Fruit fly (Drosophila melanogaster) whole organism, pupa: ENCODE data around the gene CG11134.

Experiments
- CG10348 ChIP-seq: fragments of 200-800 bp; sonication (Bioruptor generic); IDR thresholded peaks from 2 replicates; pipeline ENCODE4 v1.3.6; 2022; ENCODE audit warnings: missing biosample characterization, missing genetic modification characterization
- CG12605 ChIP-seq: fragments of 200-800 bp; sonication (Bioruptor generic); IDR thresholded peaks from 2 replicates; pipeline ENCODE4 v1.3.6; 2022; ENCODE audit warnings: missing biosample characterization, missing genetic modification characterization
- CG13204 ChIP-seq: fragments of 200-800 bp; sonication (Bioruptor generic); optimal IDR thresholded peaks from 2 replicates; lab custom pipeline; 2018; ENCODE audit warnings: missing biosample characterization, mild to moderate bottlenecking, missing genetic modification characterization, moderate library complexity
- CG14655 ChIP-seq: fragments of 200-800 bp; sonication (Bioruptor generic); optimal IDR thresholded peaks from 3 replicates; lab custom pipeline; 2017; ENCODE audit warnings: mild to moderate bottlenecking, missing biosample characterization, missing genetic modification reagents, missing genetic modification characterization
- CG15710 ChIP-seq: fragments of 200-800 bp; sonication (Bioruptor generic); optimal IDR thresholded peaks from 2 replicates; lab custom pipeline; 2018; ENCODE audit warnings: missing biosample characterization, mild to moderate bottlenecking, missing genetic modification characterization, moderate library complexity
- CG17806 ChIP-seq: fragments of 200-800 bp; sonication (Bioruptor generic); optimal IDR thresholded peaks from 2 replicates; lab custom pipeline; 2018; ENCODE audit warnings: missing biosample characterization, mild to moderate bottlenecking, missing genetic modification characterization, moderate library complexity
- CG32121 ChIP-seq: fragments of 200-800 bp; sonication (Bioruptor generic); IDR thresholded peaks from 2 replicates; pipeline ENCODE4 v1.3.6; 2022; ENCODE audit warnings: missing biosample characterization, missing genetic modification characterization
- CG34367 ChIP-seq: fragments of 200-800 bp; sonication (Bioruptor generic); optimal IDR thresholded peaks from 2 replicates; lab custom pipeline; 2018; ENCODE audit warnings: missing biosample characterization, mild to moderate bottlenecking, missing genetic modification characterization
- CG4496 ChIP-seq: fragments of 200-800 bp; sonication (Bioruptor generic); IDR thresholded peaks from 3 replicates; pipeline ENCODE4 v1.3.6; 2022; ENCODE audit warnings: missing biosample characterization, missing genetic modification characterization
- CG8159 ChIP-seq: fragments of 200-800 bp; sonication (Bioruptor generic); optimal IDR thresholded peaks from 3 replicates; lab custom pipeline; 2018; ENCODE audit warnings: missing biosample characterization, mild to moderate bottlenecking, missing genetic modification characterization, moderate library complexity
- CG8301 ChIP-seq: fragments of 200-800 bp; sonication (Bioruptor generic); optimal IDR thresholded peaks from 2 replicates; lab custom pipeline; 2018; ENCODE audit warnings: missing biosample characterization, mild to moderate bottlenecking, missing genetic modification characterization
- CG9948 ChIP-seq: fragments of 200-800 bp; sonication (Bioruptor generic); optimal IDR thresholded peaks from 2 replicates; lab custom pipeline; 2018; ENCODE audit warnings: missing biosample characterization, mild to moderate bottlenecking, missing genetic modification characterization, moderate library complexity
- D1 ChIP-seq: fragments of 200-800 bp; sonication (Bioruptor generic); optimal IDR thresholded peaks from 2 replicates; lab custom pipeline; 2018; ENCODE audit warnings: missing biosample characterization, mild to moderate bottlenecking, missing genetic modification characterization, moderate library complexity
- EcR ChIP-seq: fragments of 200-800 bp; sonication (Bioruptor generic); optimal IDR thresholded peaks from 3 replicates; lab custom pipeline; 2019; ENCODE audit warnings: missing biosample characterization, missing genetic modification characterization, mild to moderate bottlenecking, moderate library complexity, missing genetic modification reagents
- Ets98B ChIP-seq: fragments of 200-800 bp; sonication (Bioruptor generic); IDR thresholded peaks from 2 replicates; pipeline ENCODE4 v1.3.6; 2022; ENCODE audit warnings: missing biosample characterization, missing genetic modification characterization
- Pif1A ChIP-seq: fragments of 200-800 bp; sonication (Bioruptor generic); optimal IDR thresholded peaks from 3 replicates; lab custom pipeline; 2016; ENCODE audit warnings: missing biosample characterization, missing genetic modification characterization
- Pif1B ChIP-seq: fragments of 200-800 bp; sonication (Bioruptor generic); optimal IDR thresholded peaks from 3 replicates; lab custom pipeline; 2016; ENCODE audit warnings: missing biosample characterization, missing genetic modification characterization
- Snoo ChIP-seq: fragments of 200-800 bp; sonication (Bioruptor generic); optimal IDR thresholded peaks from 3 replicates; lab custom pipeline; 2017; ENCODE audit warnings: missing biosample characterization, mild to moderate bottlenecking, missing genetic modification characterization, inconsistent platforms
- fd96Ca ChIP-seq: fragments of 200-800 bp; sonication (Bioruptor generic); IDR thresholded peaks from 3 replicates; pipeline ENCODE4 v1.3.6; 2022; ENCODE audit warnings: missing biosample characterization, missing genetic modification characterization
- gl ChIP-seq: fragments of 200-800 bp; sonication (Bioruptor generic); optimal IDR thresholded peaks from 2 replicates; lab custom pipeline; 2018; ENCODE audit warnings: missing biosample characterization, mild to moderate bottlenecking, missing genetic modification characterization
- rn ChIP-seq: fragments of 200-800 bp; sonication (Bioruptor generic); IDR thresholded peaks from 2 replicates; pipeline ENCODE4 v1.3.6; 2022; ENCODE audit warnings: missing biosample characterization, missing genetic modification characterization

Gene CG11134

DNA sequence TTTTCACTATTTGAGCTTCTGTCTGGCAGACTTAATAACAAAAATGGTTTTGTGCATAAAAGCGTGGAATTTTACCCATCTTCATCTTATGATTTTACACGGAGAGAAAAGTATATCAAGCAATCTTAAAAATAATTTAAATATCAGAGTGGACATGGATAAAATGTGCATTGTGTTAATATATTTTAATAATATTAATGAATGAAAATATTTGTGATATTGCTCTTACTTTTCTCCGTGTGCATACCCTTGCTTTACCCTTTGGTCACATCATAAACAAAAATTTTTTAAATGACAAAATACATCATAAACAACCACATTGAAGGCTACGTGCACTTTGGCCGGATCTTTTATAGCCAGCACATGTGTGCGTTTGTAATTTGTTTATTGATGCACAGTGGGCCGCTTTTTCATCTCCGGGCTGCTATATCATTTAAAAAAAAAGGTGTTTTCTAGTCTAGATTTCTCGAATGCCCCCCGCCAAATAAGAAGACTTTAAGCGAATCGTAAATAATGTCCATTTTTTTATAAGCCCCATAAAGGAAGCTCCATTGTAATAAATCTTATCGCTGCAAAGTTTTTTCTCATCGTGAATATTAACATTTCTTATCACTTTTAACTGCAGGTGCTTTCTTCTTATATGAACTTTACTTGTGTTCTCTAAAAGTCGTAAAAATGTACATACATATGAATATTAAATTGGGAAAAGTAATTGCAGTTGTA lies 26.8 kb downstream of the CG11134 start:
- TF ChIP-seq Snoo (tag; lab: Kevin White, UChicago) (peak; percentile 20), CG32121 (GFP tag; lab: Robert Waterston, UW) (peak; percentile 38), Pif1A (GFP tag; lab: Kevin White, UChicago) (no peak), CG9948 (peak; percentile 47), CG4496 (GFP tag; lab: Robert Waterston, UW) (peak; percentile 58; the same call in 2 of the 3 replicates), D1 (tag; lab: Kevin White, UChicago) (peak; percentile 39), Pif1B (GFP tag; lab: Kevin White, UChicago) (peak; percentile 4), fd96Ca (GFP tag; lab: Robert Waterston, UW) (peak; percentile 58; the same call in 1 of the 3 replicates), CG8159 (tag; lab: Kevin White, UChicago) (peak; percentile 37), CG12605 (GFP tag; lab: Robert Waterston, UW) (no peak), CG13204 (no peak), CG17806 (tag; lab: Kevin White, UChicago) (peak; percentile 44), CG8301 (tag; lab: Kevin White, UChicago) (peak; percentile 45), CG34367 (peak; percentile 46), CG10348 (GFP tag; lab: Robert Waterston, UW) (no peak), Ets98B (GFP tag; lab: Robert Waterston, UW) (0 out of 2 replicates have a peak, but pooled peaks have one; percentile 48), rn (GFP tag; lab: Robert Waterston, UW) (0 out of 2 replicates have a peak, but pooled peaks have one; percentile 31), gl (tag; lab: Kevin White, UChicago) (no peak), CG14655 (GFP tag; lab: Kevin White, UChicago) (peak; percentile 50), EcR (no peak), CG15710 (tag; lab: Kevin White, UChicago) (peak; percentile 29)
- TF ChIP-seq, all 21 proteins: peak for 15

- no peak for TF ChIP-seq EcR
- TF ChIP-seq Ets98B (GFP tag; lab: Robert Waterston, UW): no peak
- TF ChIP-seq D1 (tag; lab: Kevin White, UChicago): no peak
- TF ChIP-seq CG12605 (GFP tag; lab: Robert Waterston, UW): no peak
- no peak for TF ChIP-seq Pif1B (GFP tag; lab: Kevin White, UChicago)
- TF ChIP-seq CG15710 (tag; lab: Kevin White, UChicago): no peak
- no peak for TF ChIP-seq gl (tag; lab: Kevin White, UChicago)
- TF ChIP-seq CG13204: no peak
These were observed 27.5 kb downstream of the CG11134 start for dm6 chrX:13765217-13765616.

DNA sequence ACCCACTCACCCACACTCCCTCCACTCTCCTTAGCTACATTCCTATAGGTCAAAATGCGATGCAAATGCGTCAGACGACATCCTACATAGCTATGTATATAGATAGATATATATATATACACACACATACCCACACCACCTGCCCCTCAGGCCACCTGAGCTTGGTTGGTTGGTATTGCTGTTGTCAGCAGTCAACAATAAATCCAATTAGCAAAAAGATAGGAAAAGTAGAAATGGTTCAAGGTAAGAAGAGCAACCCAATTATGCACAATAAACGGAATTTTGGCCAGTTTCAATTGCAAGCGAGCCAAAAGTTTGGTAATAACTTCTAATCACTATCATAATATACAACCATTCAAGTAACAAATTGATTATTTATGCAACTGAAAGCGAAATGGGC lies 28.8 kb downstream of the CG11134 start:
- no peak for TF ChIP-seq EcR
- TF ChIP-seq CG13204: no peak
- TF ChIP-seq CG9948: no peak

- TF ChIP-seq fd96Ca (GFP tag; lab: Robert Waterston, UW) (no peak), CG17806 (tag; lab: Kevin White, UChicago) (no peak), CG32121 (GFP tag; lab: Robert Waterston, UW) (no peak), Pif1B (GFP tag; lab: Kevin White, UChicago) (no peak), CG15710 (tag; lab: Kevin White, UChicago) (no peak), Snoo (tag; lab: Kevin White, UChicago) (no peak), CG4496 (GFP tag; lab: Robert Waterston, UW) (no peak), CG9948 (no peak), Ets98B (GFP tag; lab: Robert Waterston, UW) (no peak), CG8301 (tag; lab: Kevin White, UChicago) (no peak), gl (tag; lab: Kevin White, UChicago) (no peak), CG12605 (GFP tag; lab: Robert Waterston, UW) (no peak), CG34367 (no peak), rn (GFP tag; lab: Robert Waterston, UW) (no peak), Pif1A (GFP tag; lab: Kevin White, UChicago) (no peak), CG10348 (GFP tag; lab: Robert Waterston, UW) (no peak)
- TF ChIP-seq, all 21 proteins: peak for 0
These were observed 33.0 kb downstream of the CG11134 start for dm6 chrX:13770768-13771167.

- TF ChIP-seq CG14655 (GFP tag; lab: Kevin White, UChicago) (no peak), Snoo (tag; lab: Kevin White, UChicago) (no peak), CG13204 (no peak), CG32121 (GFP tag; lab: Robert Waterston, UW) (no peak), fd96Ca (GFP tag; lab: Robert Waterston, UW) (no peak), Pif1B (GFP tag; lab: Kevin White, UChicago) (no peak), CG15710 (tag; lab: Kevin White, UChicago) (no peak), Ets98B (GFP tag; lab: Robert Waterston, UW) (no peak), CG8301 (tag; lab: Kevin White, UChicago) (no peak), CG10348 (GFP tag; lab: Robert Waterston, UW) (no peak), gl (tag; lab: Kevin White, UChicago) (no peak), CG12605 (GFP tag; lab: Robert Waterston, UW) (no peak), CG4496 (GFP tag; lab: Robert Waterston, UW) (no peak), EcR (no peak), D1 (tag; lab: Kevin White, UChicago) (no peak)
These were observed 40.8 kb downstream of the CG11134 start for dm6 chrX:13778568-13778967.

dm6 chrX:13779696-13780095 lies 42.0 kb downstream of the CG11134 start:
- TF ChIP-seq gl (tag; lab: Kevin White, UChicago): peak; percentile 4
- peak; percentile 55; the same call in 1 of the 3 replicates for TF ChIP-seq CG4496 (GFP tag; lab: Robert Waterston, UW)
- 0 out of 2 replicates have a peak, but pooled peaks have one; percentile 41 for TF ChIP-seq CG12605 (GFP tag; lab: Robert Waterston, UW)
- TF ChIP-seq CG32121 (GFP tag; lab: Robert Waterston, UW): peak; percentile 65
- TF ChIP-seq Ets98B (GFP tag; lab: Robert Waterston, UW): peak; percentile 33; the same call in 1 of the 2 replicates
- TF ChIP-seq CG10348 (GFP tag; lab: Robert Waterston, UW): no peak
- TF ChIP-seq Snoo (tag; lab: Kevin White, UChicago): no peak
- TF ChIP-seq, all 21 proteins: peak for 5
